Worm (Caenorhabditis elegans): Measurements from ENCODE around the gene srx-84.

The srx-84 gene

DNA sequence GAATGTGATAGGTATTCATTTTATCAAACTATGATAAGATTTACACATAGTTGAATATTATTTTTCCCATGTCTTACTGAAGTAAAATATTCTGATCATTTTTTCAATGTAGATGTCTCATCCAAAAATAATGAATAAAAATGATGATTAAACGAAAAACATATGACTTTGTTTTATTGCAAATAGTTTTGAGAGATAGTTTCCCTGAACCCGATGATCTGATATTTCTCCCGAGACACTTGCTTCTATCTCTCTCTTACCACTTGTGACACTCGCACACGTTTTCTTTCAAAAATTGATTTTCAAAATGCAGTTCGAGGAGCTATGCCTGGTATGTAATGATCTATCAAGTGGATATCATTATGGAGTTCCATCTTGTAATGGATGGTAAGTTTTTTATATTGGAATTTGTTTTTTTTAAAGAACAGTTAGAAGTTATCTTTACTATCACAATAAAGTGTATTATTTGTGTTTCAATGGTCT lies 28.7 kb upstream of the srx-84 start, which contains the start of the genes nhr-101 and pms-2:
TSS of gene nhr-101 (plus strand) at position 308 of the 483 bp plus-strand sequence.
TSS of gene pms-2 (minus strand) at position 433 of the 483 bp plus-strand sequence.
- TF ChIP-seq ceh-34 (tag; optimal IDR thresholded peaks at IDR 0.05) (no peak), pros-1 (tag; optimal IDR thresholded peaks at IDR 0.05) (no peak), ama-1 (optimal IDR thresholded peaks at IDR 0.05) (no peak), fax-1 (tag; optimal IDR thresholded peaks at IDR 0.05) (no peak), pat-9 (tag; optimal IDR thresholded peaks at IDR 0.05) (no peak), C38D4.7 (GFP tag; optimal IDR thresholded peaks at IDR 0.05) (no peak), odd-2 (tag; optimal IDR thresholded peaks at IDR 0.05) (no peak), unc-55 (GFP tag; optimal IDR thresholded peaks at IDR 0.05) (no peak), C08G9.2 (tag; optimal IDR thresholded peaks at IDR 0.05) (no peak), zip-5 (tag; optimal IDR thresholded peaks at IDR 0.05) (no peak), unc-3 (GFP tag; conservative IDR thresholded peaks at IDR 0.05) (no peak), unc-3 (tag; optimal IDR thresholded peaks at IDR 0.05) (no peak), madf-2 (tag; optimal IDR thresholded peaks at IDR 0.05) (no peak), dve-1 (tag; optimal IDR thresholded peaks at IDR 0.05) (no peak)

DNA sequence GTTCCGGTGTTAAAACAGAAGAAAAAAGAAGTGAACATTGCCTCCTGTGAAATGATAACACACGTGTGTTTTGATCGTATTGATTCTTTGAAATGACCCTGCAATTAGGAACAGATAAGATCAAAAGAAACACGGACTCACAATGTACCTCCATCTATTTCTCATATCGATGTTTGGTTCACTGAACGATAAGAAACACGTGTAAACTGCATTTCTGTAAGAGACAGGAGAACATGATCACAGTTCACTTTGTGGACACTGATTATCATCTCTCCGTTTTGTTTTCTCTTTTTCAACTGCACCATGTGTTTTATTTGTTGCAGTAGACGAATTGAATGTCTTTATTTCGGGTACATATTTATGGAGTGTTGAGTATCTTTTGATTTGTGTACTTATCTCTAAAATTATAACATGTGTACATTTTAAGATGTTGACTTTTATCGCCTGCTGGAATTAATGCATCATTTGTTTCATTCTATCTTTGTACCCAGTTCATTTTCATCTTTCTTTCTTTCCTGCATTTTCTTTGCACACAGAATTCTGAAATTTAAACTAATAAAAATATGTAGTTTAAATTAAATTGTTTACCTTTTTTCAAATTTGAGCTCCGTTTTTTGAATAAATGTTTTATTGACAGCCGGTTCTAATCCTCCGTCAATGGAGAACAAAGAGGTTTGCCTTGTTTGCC lies 26.0 kb upstream of the srx-84 start, which contains the start of the genes H12C20.7 and nhr-68:
TSS of gene H12C20.7 (minus strand) at position 188 of the 688 bp plus-strand sequence.
TSS of gene nhr-68 (plus strand) at position 638 of the 688 bp plus-strand sequence.
- TF ChIP-seq fkh-10 (GFP tag; optimal IDR thresholded peaks at IDR 0.05): no peak
- TF ChIP-seq K02D7.2 (tag; optimal IDR thresholded peaks at IDR 0.05): no peak
- TF ChIP-seq elt-2 (tag; optimal IDR thresholded peaks at IDR 0.05): peak; percentile 96
- TF ChIP-seq K09A11.1 (tag; optimal IDR thresholded peaks at IDR 0.05; ENCODE audit: insufficient read depth): no peak
- TF ChIP-seq tbx-2 (tag; optimal IDR thresholded peaks at IDR 0.05): no peak
- peak; percentile 64 for TF ChIP-seq dve-1 (tag; optimal IDR thresholded peaks at IDR 0.05)

DNA sequence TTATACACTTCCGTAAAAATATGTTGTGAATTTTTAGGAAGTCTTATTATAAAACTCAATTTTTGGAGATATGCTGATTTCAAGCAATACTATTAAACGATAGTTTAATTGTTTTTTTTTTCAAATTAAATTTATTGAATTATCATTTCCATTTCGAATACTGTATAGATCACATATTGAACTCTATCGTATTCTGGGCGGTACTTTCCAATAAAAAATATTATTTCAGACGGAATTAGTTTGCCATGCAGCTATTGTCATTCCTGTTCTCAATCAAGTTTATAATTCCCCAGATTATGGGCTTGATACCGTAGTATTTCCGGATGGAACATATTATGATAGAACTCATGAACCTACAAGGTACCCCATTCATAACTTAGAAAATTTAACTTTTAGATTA lies 24.3 kb upstream of the srx-84 start:
- no peak for TF ChIP-seq unc-3 (GFP tag; conservative IDR thresholded peaks at IDR 0.05)
- no peak for TF ChIP-seq unc-3 (tag; optimal IDR thresholded peaks at IDR 0.05)
- no peak for TF ChIP-seq hlh-6 (tag; optimal IDR thresholded peaks at IDR 0.05)
- TF ChIP-seq ceh-48 (tag; optimal IDR thresholded peaks at IDR 0.05): no peak
- no peak for TF ChIP-seq fkh-6 (tag; optimal IDR thresholded peaks at IDR 0.05)
- TF ChIP-seq fax-1 (tag; optimal IDR thresholded peaks at IDR 0.05): no peak
- TF ChIP-seq pha-4 (tag; optimal IDR thresholded peaks at IDR 0.05): no peak
- no peak for TF ChIP-seq rnt-1 (tag; optimal IDR thresholded peaks at IDR 0.05)
- no peak for TF ChIP-seq unc-42 (tag; optimal IDR thresholded peaks at IDR 0.05)
- TF ChIP-seq Y22D7AL.16 (tag; optimal IDR thresholded peaks at IDR 0.05): no peak
- TF ChIP-seq F13H6.1 (tag; optimal IDR thresholded peaks at IDR 0.05): no peak
- no peak for TF ChIP-seq elt-4 (tag; optimal IDR thresholded peaks at IDR 0.05)
- no peak for TF ChIP-seq hlh-15 (tag; optimal IDR thresholded peaks at IDR 0.05)
- TF ChIP-seq ceh-45 (GFP tag; IDR thresholded peaks at IDR 0.05): no peak

DNA sequence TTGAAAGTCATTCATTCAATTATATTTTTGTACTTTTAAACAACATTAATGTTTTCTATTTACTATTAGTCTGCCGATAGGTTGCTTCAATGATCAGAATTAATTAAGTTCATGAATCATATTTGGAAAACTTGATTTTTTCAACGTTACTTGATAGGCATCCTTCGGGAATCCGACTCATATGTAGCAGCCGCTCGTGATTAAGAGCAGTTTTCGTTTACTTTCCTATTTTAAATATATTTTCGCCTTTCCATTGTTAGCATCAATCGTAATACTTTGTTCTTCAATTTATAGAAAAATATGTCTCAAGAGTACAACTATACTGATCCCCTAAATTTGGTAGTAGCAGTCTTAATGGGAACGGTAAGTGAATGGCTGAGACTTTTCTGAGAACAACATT lies 18.1 kb upstream of the srx-84 start, which contains the start of gene srx-90:
TSS of gene srx-90 (plus strand) at position 301 of the 400 bp plus-strand sequence.
- TF ChIP-seq lin-11 (tag; optimal IDR thresholded peaks at IDR 0.05) (no peak), ceh-45 (GFP tag; IDR thresholded peaks at IDR 0.05) (no peak), dve-1 (tag; optimal IDR thresholded peaks at IDR 0.05) (no peak), C38D4.7 (GFP tag; optimal IDR thresholded peaks at IDR 0.05) (no peak), elt-2 (tag; optimal IDR thresholded peaks at IDR 0.05) (no peak), hlh-15 (tag; optimal IDR thresholded peaks at IDR 0.05) (no peak), ref-2 (tag; optimal IDR thresholded peaks at IDR 0.05) (no peak), unc-86 (tag; optimal IDR thresholded peaks at IDR 0.05) (no peak), ceh-24 (tag; optimal IDR thresholded peaks at IDR 0.05) (no peak), Y22D7AL.16 (tag; optimal IDR thresholded peaks at IDR 0.05) (no peak), ceh-34 (tag; optimal IDR thresholded peaks at IDR 0.05) (no peak), pat-9 (tag; optimal IDR thresholded peaks at IDR 0.05) (no peak), ets-4 (tag; optimal IDR thresholded peaks at IDR 0.05) (no peak), nhr-11 (tag; optimal IDR thresholded peaks at IDR 0.05) (no peak), ahr-1 (tag; optimal IDR thresholded peaks at IDR 0.05) (no peak), gmeb-2 (tag; optimal IDR thresholded peaks at IDR 0.05) (no peak), ceh-30 (tag; optimal IDR thresholded peaks at IDR 0.05) (no peak), ceh-6 (GFP tag; optimal IDR thresholded peaks at IDR 0.05) (no peak), madf-2 (tag; optimal IDR thresholded peaks at IDR 0.05) (no peak), ceh-14 (tag; optimal IDR thresholded peaks at IDR 0.05) (no peak)
